Worm (Caenorhabditis elegans) whole organism, young adult: Measurements from ENCODE around the gene aqp-3.

Experiments
- B0336.3 ChIP-seq: fragments of 200-800 bp; sonication (Bioruptor generic); IDR thresholded peaks from 2 replicates; pipeline ENCODE4 v1.3.6; 2022; ENCODE audit warnings: missing genetic modification characterization, missing compliant biosample characterization
- F23B12.7 ChIP-seq: sonication (generic microtip); optimal IDR thresholded peaks from 2 replicates; lab custom pipeline; 2017; ENCODE audit warnings: missing genetic modification characterization, mild to moderate bottlenecking, missing compliant biosample characterization, antibody characterized with exemption, moderate library complexity; ENCODE audit not compliant: insufficient read depth
- F37B4.10 ChIP-seq: fragments of 200-800 bp; sonication (Bioruptor generic); IDR thresholded peaks from 2 replicates; pipeline ENCODE4 v1.3.6; 2022; ENCODE audit warnings: missing genetic modification characterization, missing compliant biosample characterization
- F39B2.1 ChIP-seq: fragments of 200-800 bp; sonication (Bioruptor generic); IDR thresholded peaks from 2 replicates; pipeline ENCODE4 v1.3.6; 2022; ENCODE audit warnings: missing genetic modification reagents, missing genetic modification characterization, missing compliant biosample characterization
- F49E8.2 ChIP-seq: sonication (generic microtip); optimal IDR thresholded peaks from 3 replicates; lab custom pipeline; 2017; ENCODE audit warnings: missing genetic modification characterization, mild to moderate bottlenecking, missing compliant biosample characterization, antibody characterized with exemption, moderate library complexity; ENCODE audit not compliant: insufficient read depth
- F55B11.4 ChIP-seq: sonication (generic microtip); optimal IDR thresholded peaks from 2 replicates; lab custom pipeline; 2016; ENCODE audit warnings: missing compliant biosample characterization, missing genetic modification characterization, borderline replicate concordance; ENCODE audit not compliant: insufficient read depth
- K11D2.4 ChIP-seq: fragments of 200-800 bp; sonication (Bioruptor generic); IDR thresholded peaks from 2 replicates; pipeline ENCODE4 v1.3.6; 2022; ENCODE audit warnings: missing genetic modification reagents, missing genetic modification characterization, missing compliant biosample characterization
- Y79H2A.3 ChIP-seq: fragments of 200-800 bp; sonication (Bioruptor generic); conservative IDR thresholded peaks from 2 replicates; pipeline ENCODE4 v1.3.6; 2022; ENCODE audit warnings: missing genetic modification reagents, missing genetic modification characterization, missing compliant biosample characterization
- ZK185.1 ChIP-seq: sonication (generic microtip); optimal IDR thresholded peaks from 2 replicates; lab custom pipeline; 2016; ENCODE audit warnings: mild to moderate bottlenecking, missing genetic modification characterization, missing compliant biosample characterization; ENCODE audit not compliant: poor library complexity, severe bottlenecking
- akir-1 ChIP-seq: fragments of 200-800 bp; sonication (Bioruptor generic); optimal IDR thresholded peaks from 2 replicates; lab custom pipeline; 2018; ENCODE audit warnings: mild to moderate bottlenecking, missing genetic modification characterization, moderate library complexity, missing compliant biosample characterization
- ama-1 ChIP-seq, 3 experiments: fragments of 150-350 bp in 1 of 3; sonication (generic microtip) in 2 of 3; optimal IDR thresholded peaks; 2 replicates each; lab custom pipeline; 2014 to 2018; ENCODE audit warnings: missing biosample characterization in 2 of 3, missing genetic modification characterization in 2 of 3, missing genetic modification reagents in 2 of 3
- bed-1 ChIP-seq: fragments of 200-800 bp; sonication (Bioruptor generic); IDR thresholded peaks from 2 replicates; pipeline ENCODE4 v1.3.6; 2022; ENCODE audit warnings: missing genetic modification reagents, missing genetic modification characterization, missing compliant biosample characterization
- ccch-3 ChIP-seq: fragments of 200-800 bp; sonication (Bioruptor generic); optimal IDR thresholded peaks from 2 replicates; lab custom pipeline; 2018; ENCODE audit warnings: mild to moderate bottlenecking, missing genetic modification characterization, missing compliant biosample characterization
- cebp-1 ChIP-seq, 2 experiments: fragments of 200-800 bp in 1 of 2; sonication (Bioruptor generic) in 1 of 2; sonication (generic microtip) in 1 of 2; IDR thresholded peaks in 1 of 2; optimal IDR thresholded peaks in 1 of 2; 2 replicates each; pipeline versions ENCODE4 v1.3.6 to Lab custom; 2017 to 2022; ENCODE audit warnings: missing compliant biosample characterization in 2 of 2, missing genetic modification characterization in 2 of 2, mild to moderate bottlenecking in 1 of 2, missing genetic modification reagents in 1 of 2, moderate library complexity in 1 of 2
- cebp-2 ChIP-seq: fragments of 200-800 bp; sonication (Bioruptor generic); IDR thresholded peaks from 2 replicates; pipeline ENCODE4 v1.3.6; 2022; ENCODE audit warnings: missing genetic modification characterization, missing compliant biosample characterization
- ceh-100 ChIP-seq: fragments of 200-800 bp; sonication (Bioruptor generic); IDR thresholded peaks from 2 replicates; pipeline ENCODE4 v1.3.6; 2022; ENCODE audit warnings: missing genetic modification reagents, missing genetic modification characterization, missing compliant biosample characterization
- ceh-40 ChIP-seq: fragments of 200-800 bp; sonication (Bioruptor generic); IDR thresholded peaks from 2 replicates; pipeline ENCODE4 v1.3.6; 2022; ENCODE audit warnings: missing genetic modification characterization, missing compliant biosample characterization
- ceh-79 ChIP-seq: sonication (generic microtip); optimal IDR thresholded peaks from 2 replicates; lab custom pipeline; 2017; ENCODE audit warnings: mild to moderate bottlenecking, missing genetic modification characterization, missing compliant biosample characterization
- ceh-91 ChIP-seq: fragments of 200-800 bp; sonication (Bioruptor generic); IDR thresholded peaks from 2 replicates; pipeline ENCODE4 v1.3.6; 2022; ENCODE audit warnings: missing genetic modification reagents, missing genetic modification characterization, missing compliant biosample characterization
- die-1 ChIP-seq: sonication (generic microtip); optimal IDR thresholded peaks from 2 replicates; lab custom pipeline; 2016; ENCODE audit warnings: missing genotype, mild to moderate bottlenecking, missing genetic modification characterization, missing compliant biosample characterization
- dox-1 ChIP-seq: fragments of 200-800 bp; sonication (Bioruptor generic); IDR thresholded peaks from 2 replicates; pipeline ENCODE4 v1.3.6; 2022; ENCODE audit warnings: missing genetic modification reagents, missing genetic modification characterization, missing compliant biosample characterization
- dpff-1 ChIP-seq: sonication (generic microtip); optimal IDR thresholded peaks from 2 replicates; lab custom pipeline; 2017; ENCODE audit warnings: mild to moderate bottlenecking, missing genetic modification characterization, missing compliant biosample characterization
- egl-44 ChIP-seq: fragments of 200-800 bp; sonication (Bioruptor generic); IDR thresholded peaks from 2 replicates; pipeline ENCODE4 v1.3.6; 2022; ENCODE audit warnings: missing genetic modification reagents, missing genetic modification characterization, missing compliant biosample characterization
- egrh-3 ChIP-seq: fragments of 200-800 bp; sonication (Bioruptor generic); IDR thresholded peaks from 2 replicates; pipeline ENCODE4 v1.3.6; 2022; ENCODE audit warnings: missing genetic modification reagents, missing genetic modification characterization, missing compliant biosample characterization
- fkh-3 ChIP-seq: sonication (generic microtip); optimal IDR thresholded peaks from 2 replicates; lab custom pipeline; 2016; ENCODE audit warnings: mild to moderate bottlenecking, missing genetic modification characterization, missing compliant biosample characterization
- him-1 ChIP-seq: sonication (generic microtip); optimal IDR thresholded peaks from 2 replicates; lab custom pipeline; 2016; ENCODE audit warnings: missing genotype, missing genetic modification reagents, missing genetic modification characterization, missing compliant biosample characterization
- hrde-1 ChIP-seq: sonication (generic microtip); optimal IDR thresholded peaks from 2 replicates; lab custom pipeline; 2016; ENCODE audit warnings: missing genetic modification characterization, mild to moderate bottlenecking, missing compliant biosample characterization, moderate library complexity, missing genotype, missing genetic modification reagents, borderline replicate concordance
- let-526 ChIP-seq: fragments of 200-800 bp; sonication (Bioruptor generic); IDR thresholded peaks from 2 replicates; pipeline ENCODE4 v1.3.6; 2022; ENCODE audit warnings: missing genetic modification reagents, missing genetic modification characterization, missing compliant biosample characterization
- lin-26 ChIP-seq: fragments of 200-800 bp; sonication (Bioruptor generic); IDR thresholded peaks from 2 replicates; pipeline ENCODE4 v1.3.6; 2022; ENCODE audit warnings: missing genetic modification reagents, missing genetic modification characterization, missing compliant biosample characterization
- lin-35 ChIP-seq, 3 experiments: fragments of 150-350 bp in 2 of 3; sonication (generic microtip) in 1 of 3; optimal IDR thresholded peaks; 2 replicates each; lab custom pipeline; 2014 to 2018; ENCODE audit warnings: missing biosample characterization in 3 of 3, missing genetic modification characterization in 3 of 3, missing genetic modification reagents in 3 of 3
- lin-40 ChIP-seq: sonication (generic microtip); optimal IDR thresholded peaks from 2 replicates; lab custom pipeline; 2016; ENCODE audit warnings: missing genetic modification characterization, mild to moderate bottlenecking, missing compliant biosample characterization, missing genotype, missing genetic modification reagents
- mcd-1 ChIP-seq: fragments of 200-800 bp; sonication (Bioruptor generic); IDR thresholded peaks from 2 replicates; pipeline ENCODE4 v1.3.6; 2022; ENCODE audit warnings: missing genetic modification reagents, missing genetic modification characterization, missing compliant biosample characterization
- nhr-120 ChIP-seq: fragments of 200-800 bp; sonication (Bioruptor generic); IDR thresholded peaks from 2 replicates; pipeline ENCODE4 v1.3.6; 2022; ENCODE audit warnings: missing genetic modification characterization, missing compliant biosample characterization
- nhr-179 ChIP-seq: sonication (generic microtip); optimal IDR thresholded peaks from 2 replicates; lab custom pipeline; 2016; ENCODE audit warnings: mild to moderate bottlenecking, missing genetic modification characterization, missing compliant biosample characterization
- pha-4 ChIP-seq: fragments of 150-350 bp; sonication (generic microtip); optimal IDR thresholded peaks from 2 replicates; lab custom pipeline; 2014; ENCODE audit warnings: missing biosample characterization, missing genetic modification reagents, missing genetic modification characterization
- rcor-1 ChIP-seq: fragments of 200-800 bp; sonication (Bioruptor generic); IDR thresholded peaks from 2 replicates; pipeline ENCODE4 v1.3.6; 2022; ENCODE audit warnings: missing genetic modification reagents, missing genetic modification characterization, missing compliant biosample characterization
- repo-1 ChIP-seq: sonication (generic microtip); optimal IDR thresholded peaks from 2 replicates; lab custom pipeline; 2017; ENCODE audit warnings: mild to moderate bottlenecking, missing genetic modification characterization, missing compliant biosample characterization
- sdz-38 ChIP-seq: sonication (generic microtip); optimal IDR thresholded peaks from 2 replicates; lab custom pipeline; 2016; ENCODE audit warnings: missing genotype, missing genetic modification characterization, missing compliant biosample characterization
- snpc-1.1 ChIP-seq: sonication (generic microtip); optimal IDR thresholded peaks from 2 replicates; lab custom pipeline; 2017; ENCODE audit warnings: missing genetic modification characterization, mild to moderate bottlenecking, missing compliant biosample characterization, antibody characterized with exemption, moderate library complexity, missing genotype, missing genetic modification reagents; ENCODE audit not compliant: insufficient read depth
- tbp1 ChIP-seq: fragments of 200-800 bp; sonication (Bioruptor generic); optimal IDR thresholded peaks from 2 replicates; lab custom pipeline; 2018; ENCODE audit warnings: mild to moderate bottlenecking, missing genetic modification characterization, missing compliant biosample characterization
- tlf-1 ChIP-seq: fragments of 200-800 bp; sonication (Bioruptor generic); optimal IDR thresholded peaks from 2 replicates; lab custom pipeline; 2018; ENCODE audit warnings: mild to moderate bottlenecking, missing genetic modification characterization, missing compliant biosample characterization
- zfh-2 ChIP-seq: fragments of 200-800 bp; sonication (Bioruptor generic); conservative IDR thresholded peaks from 2 replicates; pipeline ENCODE4 v1.3.6; 2022; ENCODE audit warnings: missing genetic modification reagents, missing genetic modification characterization, missing compliant biosample characterization
- ztf-26 ChIP-seq: sonication (generic microtip); optimal IDR thresholded peaks from 2 replicates; lab custom pipeline; 2017; ENCODE audit warnings: missing genetic modification characterization, missing compliant biosample characterization

The aqp-3 gene

DNA sequence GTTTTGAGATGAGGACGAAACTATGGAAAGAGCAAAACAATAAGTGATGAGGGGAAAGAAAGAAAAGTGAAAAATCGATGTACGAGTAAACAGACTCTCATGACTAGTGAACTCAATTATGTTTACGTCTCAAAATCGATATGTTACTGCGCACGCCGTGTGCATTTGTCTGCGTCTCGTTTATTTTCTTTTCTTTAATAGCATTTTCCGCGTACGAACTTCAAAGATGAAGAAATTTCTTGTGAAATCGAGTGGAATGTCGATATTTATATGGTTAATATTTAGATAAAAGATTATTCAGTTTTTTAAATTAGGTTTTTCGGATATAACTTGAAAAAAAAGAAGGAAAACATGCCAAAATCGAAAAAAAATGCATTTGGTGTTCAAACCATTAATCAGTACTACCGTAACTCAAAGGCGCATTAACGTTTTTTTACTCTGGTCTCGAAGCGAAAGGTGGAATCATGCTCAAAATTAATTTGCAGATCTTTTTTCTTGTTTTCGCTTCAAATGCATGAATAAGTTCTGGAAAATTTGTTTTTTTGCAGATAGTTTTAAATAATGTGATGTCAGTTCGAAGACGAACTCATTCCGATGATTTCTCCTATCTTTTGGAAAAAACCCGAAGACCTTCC, 29.2 kb downstream of the aqp-3 start, which contains the start of gene fic-1 (continued):
- TF ChIP-seq K11D2.4 (GFP tag; lab: Robert Waterston, UW) = no peak
- no peak for TF ChIP-seq egrh-3 (GFP tag; lab: Robert Waterston, UW)
- peak in 1 of 3 experiments; percentile 64 for TF ChIP-seq lin-35 (GFP tag; optimal IDR thresholded peaks at IDR 0.05; lab: Kevin White, UChicago)
- TF ChIP-seq him-1 (tag; lab: Kevin White, UChicago) = no peak
- TF ChIP-seq nhr-179 (tag; lab: Kevin White, UChicago) = no peak
- TF ChIP-seq pha-4 (tag; lab: Kevin White, UChicago) = no peak
- TF ChIP-seq F49E8.2 = no peak
- peak; percentile 30; the same call in 1 of the 2 replicates for TF ChIP-seq rcor-1 (GFP tag; lab: Robert Waterston, UW)
- TF ChIP-seq mcd-1 (GFP tag; lab: Robert Waterston, UW) = no peak
- no peak for TF ChIP-seq B0336.3
- no peak for TF ChIP-seq let-526 (GFP tag; lab: Robert Waterston, UW)
- TF ChIP-seq ama-1 (optimal IDR thresholded peaks at IDR 0.05; lab: Kevin White, UChicago) = no peak
- TF ChIP-seq ama-1 (GFP tag; optimal IDR thresholded peaks at IDR 0.05; lab: Kevin White, UChicago) = no peak
- TF ChIP-seq cebp-1 (GFP tag; IDR thresholded peaks at IDR 0.05; lab: Robert Waterston, UW) = peak; percentile 48; the same call in 1 of the 2 replicates
- TF ChIP-seq cebp-1 (tag; optimal IDR thresholded peaks at IDR 0.05; lab: Kevin White, UChicago) = peak; percentile 90

DNA sequence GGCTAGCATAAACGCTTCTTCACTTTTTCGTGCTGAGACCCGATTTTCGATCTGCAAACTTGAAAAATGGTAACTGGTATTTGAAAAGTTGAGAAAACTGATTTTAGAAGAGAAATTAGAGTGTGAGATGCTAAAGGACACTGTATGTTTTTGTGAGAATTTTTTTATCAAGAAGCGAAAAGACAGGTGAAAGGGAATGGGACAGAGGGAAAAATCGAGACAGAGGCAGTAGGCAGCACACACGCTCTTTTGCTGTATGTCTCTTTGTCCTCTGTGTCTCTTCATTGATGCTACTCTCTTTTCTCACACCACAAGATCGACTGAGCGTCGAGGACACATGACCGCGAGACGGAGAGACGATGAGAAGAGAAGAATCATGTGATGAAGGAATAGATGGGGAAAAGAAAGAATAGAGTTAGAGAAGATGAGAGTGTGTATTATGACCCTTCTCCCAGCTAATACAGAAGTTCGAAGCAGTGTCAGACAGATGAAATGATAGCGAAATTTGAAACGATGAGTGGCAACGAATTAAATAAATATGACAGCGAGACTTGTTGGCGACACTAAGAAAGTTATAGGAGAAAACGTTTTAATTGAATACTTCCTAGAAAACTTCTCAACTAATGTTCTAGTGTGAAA, 30.3 kb downstream of the aqp-3 start, which contains the start of gene lgg-2:
Gene lgg-2, minus strand, starts transcription at position 51 of the 639 bp plus-strand sequence.
- TF ChIP-seq Y79H2A.3 = no peak
- peak; percentile 75 for TF ChIP-seq zfh-2 (GFP tag; lab: Robert Waterston, UW)
- no peak for TF ChIP-seq snpc-1.1 (tag; lab: Kevin White, UChicago)
- TF ChIP-seq ceh-79 (tag; lab: Kevin White, UChicago) = no peak
- TF ChIP-seq nhr-120 (GFP tag; lab: Robert Waterston, UW) = no peak
- no peak for TF ChIP-seq ccch-3 (GFP tag; lab: Kevin White, UChicago)
- peak; percentile 50 for TF ChIP-seq ceh-100 (GFP tag; lab: Robert Waterston, UW)
- no peak for TF ChIP-seq bed-1 (GFP tag; lab: Robert Waterston, UW)
- TF ChIP-seq ceh-40 (GFP tag; lab: Robert Waterston, UW) = no peak
- no peak for TF ChIP-seq him-1 (tag; lab: Kevin White, UChicago)
- TF ChIP-seq repo-1 (tag; lab: Kevin White, UChicago) = peak; percentile 47
- TF ChIP-seq hrde-1 (tag; lab: Kevin White, UChicago) = no peak
- TF ChIP-seq cebp-2 = no peak
- no peak for TF ChIP-seq sdz-38 (tag; lab: Kevin White, UChicago)
- peak; percentile 84 for TF ChIP-seq ztf-26 (tag; lab: Kevin White, UChicago)
- no peak for TF ChIP-seq F23B12.7 (tag; lab: Kevin White, UChicago)
- peak; percentile 69 for TF ChIP-seq ZK185.1 (tag; lab: Kevin White, UChicago)
- TF ChIP-seq let-526 (GFP tag; lab: Robert Waterston, UW) = peak; percentile 28; the same call in 1 of the 2 replicates
- TF ChIP-seq tbp1 (GFP tag; lab: Kevin White, UChicago) = peak; percentile 60
- no peak for TF ChIP-seq F39B2.1
- TF ChIP-seq dox-1 (GFP tag; lab: Robert Waterston, UW) = peak; percentile 76
- TF ChIP-seq F55B11.4 (tag; lab: Kevin White, UChicago) = no peak
- TF ChIP-seq dpff-1 (tag; lab: Kevin White, UChicago) = no peak
- peak; percentile 86 for TF ChIP-seq tlf-1 (GFP tag; lab: Kevin White, UChicago)
- TF ChIP-seq akir-1 (GFP tag; lab: Kevin White, UChicago) = no peak
- TF ChIP-seq fkh-3 (tag; lab: Kevin White, UChicago) = no peak
- peak; percentile 70 for TF ChIP-seq rcor-1 (GFP tag; lab: Robert Waterston, UW)
- TF ChIP-seq egl-44 (GFP tag; lab: Robert Waterston, UW) = 0 out of 2 replicates have a peak, but pooled peaks have one; percentile 61
- TF ChIP-seq F37B4.10 (GFP tag; lab: Robert Waterston, UW) = 0 out of 2 replicates have a peak, but pooled peaks have one; percentile 28
- TF ChIP-seq ceh-91 (GFP tag; lab: Robert Waterston, UW) = no peak
- TF ChIP-seq lin-26 (GFP tag; lab: Robert Waterston, UW) = peak; percentile 52; the same call in 1 of the 2 replicates
- TF ChIP-seq die-1 = peak; percentile 21
- TF ChIP-seq lin-40 (tag; lab: Kevin White, UChicago) = peak; percentile 95
